Worm (Caenorhabditis elegans) whole organism, young adult: ENCODE measurements around the gene gcy-31.
A peak's percentile ranks its signal among the peaks of the same experiment; 100 is the strongest.

ENCODE experiments used
- B0261.1 ChIP-seq: sonication (generic microtip); optimal IDR thresholded peaks from 2 replicates; lab custom pipeline; 2016; ENCODE audit warnings: mild to moderate bottlenecking, missing genetic modification characterization, moderate library complexity, missing compliant biosample characterization
- C17E4.6 ChIP-seq: fragments of 200-800 bp; sonication (Bioruptor generic); IDR thresholded peaks from 2 replicates; pipeline ENCODE4 v1.3.6; 2022; ENCODE audit warnings: missing genetic modification reagents, missing genetic modification characterization, missing compliant biosample characterization
- F22D6.2 ChIP-seq: sonication (generic microtip); optimal IDR thresholded peaks from 2 replicates; lab custom pipeline; 2016; ENCODE audit warnings: mild to moderate bottlenecking, missing genetic modification characterization, missing compliant biosample characterization
- F37B4.10 ChIP-seq: fragments of 200-800 bp; sonication (Bioruptor generic); IDR thresholded peaks from 2 replicates; pipeline ENCODE4 v1.3.6; 2022; ENCODE audit warnings: missing genetic modification characterization, missing compliant biosample characterization
- F39B2.1 ChIP-seq: fragments of 200-800 bp; sonication (Bioruptor generic); IDR thresholded peaks from 2 replicates; pipeline ENCODE4 v1.3.6; 2022; ENCODE audit warnings: missing genetic modification reagents, missing genetic modification characterization, missing compliant biosample characterization
- F57A8.1 ChIP-seq: fragments of 200-800 bp; sonication (Bioruptor generic); optimal IDR thresholded peaks from 2 replicates; lab custom pipeline; 2018; ENCODE audit warnings: mild to moderate bottlenecking, missing genetic modification characterization, moderate library complexity, missing compliant biosample characterization
- F57C9.4 ChIP-seq: sonication (generic microtip); optimal IDR thresholded peaks from 2 replicates; lab custom pipeline; 2017; ENCODE audit warnings: mild to moderate bottlenecking, missing genetic modification characterization, missing compliant biosample characterization
- atf-7 ChIP-seq: sonication (generic microtip); optimal IDR thresholded peaks from 2 replicates; lab custom pipeline; 2017; ENCODE audit warnings: mild to moderate bottlenecking, missing genetic modification characterization, missing compliant biosample characterization
- cebp-1 ChIP-seq, 2 experiments: fragments of 200-800 bp in 1 of 2; sonication (Bioruptor generic) in 1 of 2; sonication (generic microtip) in 1 of 2; IDR thresholded peaks in 1 of 2; optimal IDR thresholded peaks in 1 of 2; 2 replicates each; pipeline versions ENCODE4 v1.3.6 to Lab custom; 2017 to 2022; ENCODE audit warnings: missing compliant biosample characterization in 2 of 2, missing genetic modification characterization in 2 of 2, mild to moderate bottlenecking in 1 of 2, missing genetic modification reagents in 1 of 2, moderate library complexity in 1 of 2
- ceh-100 ChIP-seq: fragments of 200-800 bp; sonication (Bioruptor generic); IDR thresholded peaks from 2 replicates; pipeline ENCODE4 v1.3.6; 2022; ENCODE audit warnings: missing genetic modification reagents, missing genetic modification characterization, missing compliant biosample characterization
- ceh-27 ChIP-seq: fragments of 200-800 bp; sonication (Bioruptor generic); optimal IDR thresholded peaks from 2 replicates; lab custom pipeline; 2018; ENCODE audit warnings: mild to moderate bottlenecking, missing genetic modification characterization, moderate library complexity, missing compliant biosample characterization
- chd-7 ChIP-seq: sonication (generic microtip); optimal IDR thresholded peaks from 2 replicates; lab custom pipeline; 2016; ENCODE audit warnings: mild to moderate bottlenecking, missing genetic modification characterization, moderate library complexity, missing compliant biosample characterization
- die-1 ChIP-seq: sonication (generic microtip); optimal IDR thresholded peaks from 2 replicates; lab custom pipeline; 2016; ENCODE audit warnings: missing genotype, mild to moderate bottlenecking, missing genetic modification characterization, missing compliant biosample characterization
- dox-1 ChIP-seq: fragments of 200-800 bp; sonication (Bioruptor generic); IDR thresholded peaks from 2 replicates; pipeline ENCODE4 v1.3.6; 2022; ENCODE audit warnings: missing genetic modification reagents, missing genetic modification characterization, missing compliant biosample characterization
- dpff-1 ChIP-seq: sonication (generic microtip); optimal IDR thresholded peaks from 2 replicates; lab custom pipeline; 2017; ENCODE audit warnings: mild to moderate bottlenecking, missing genetic modification characterization, missing compliant biosample characterization
- ekl-4 ChIP-seq: fragments of 200-800 bp; sonication (Bioruptor generic); IDR thresholded peaks from 2 replicates; pipeline ENCODE4 v1.3.6; 2022; ENCODE audit warnings: missing genetic modification reagents, missing genetic modification characterization, missing compliant biosample characterization
- ets-4 ChIP-seq: fragments of 200-800 bp; sonication (Bioruptor generic); optimal IDR thresholded peaks from 2 replicates; lab custom pipeline; 2018; ENCODE audit warnings: mild to moderate bottlenecking, missing genetic modification characterization, missing compliant biosample characterization
- fkh-3 ChIP-seq: sonication (generic microtip); optimal IDR thresholded peaks from 2 replicates; lab custom pipeline; 2016; ENCODE audit warnings: mild to moderate bottlenecking, missing genetic modification characterization, missing compliant biosample characterization
- hmg-20 ChIP-seq: fragments of 200-800 bp; sonication (Bioruptor generic); IDR thresholded peaks from 2 replicates; pipeline ENCODE4 v1.3.6; 2022; ENCODE audit warnings: missing genetic modification reagents, missing genetic modification characterization, missing compliant biosample characterization
- hrde-1 ChIP-seq: sonication (generic microtip); optimal IDR thresholded peaks from 2 replicates; lab custom pipeline; 2016; ENCODE audit warnings: missing genetic modification characterization, mild to moderate bottlenecking, missing compliant biosample characterization, moderate library complexity, missing genotype, missing genetic modification reagents, borderline replicate concordance
- hsf-1 ChIP-seq: fragments of 200-800 bp; sonication (Bioruptor generic); IDR thresholded peaks from 2 replicates; pipeline ENCODE4 v1.3.6; 2022; ENCODE audit warnings: missing genetic modification reagents, missing genetic modification characterization, missing compliant biosample characterization
- lag-1 ChIP-seq: fragments of 200-800 bp; sonication (Bioruptor generic); IDR thresholded peaks from 2 replicates; pipeline ENCODE4 v1.3.6; 2022; ENCODE audit warnings: missing genetic modification reagents, missing genetic modification characterization, missing compliant biosample characterization
- let-607 ChIP-seq, 2 experiments: fragments of 200-800 bp in 1 of 2; sonication (Bioruptor generic) in 1 of 2; sonication (generic microtip) in 1 of 2; optimal IDR thresholded peaks; 2 replicates each; lab custom pipeline; 2016 to 2018; ENCODE audit warnings: mild to moderate bottlenecking in 2 of 2, missing compliant biosample characterization in 2 of 2, missing genetic modification characterization in 2 of 2, moderate library complexity in 2 of 2, missing genotype in 1 of 2
- lin-35 ChIP-seq, 3 experiments: fragments of 150-350 bp in 2 of 3; sonication (generic microtip) in 1 of 3; optimal IDR thresholded peaks; 2 replicates each; lab custom pipeline; 2014 to 2018; ENCODE audit warnings: missing biosample characterization in 3 of 3, missing genetic modification characterization in 3 of 3, missing genetic modification reagents in 3 of 3
- lin-40 ChIP-seq: sonication (generic microtip); optimal IDR thresholded peaks from 2 replicates; lab custom pipeline; 2016; ENCODE audit warnings: missing genetic modification characterization, mild to moderate bottlenecking, missing compliant biosample characterization, missing genotype, missing genetic modification reagents
- lsl-1 ChIP-seq: fragments of 200-800 bp; sonication (Bioruptor generic); optimal IDR thresholded peaks from 2 replicates; lab custom pipeline; 2018; ENCODE audit warnings: mild to moderate bottlenecking, missing genetic modification characterization, moderate library complexity, missing compliant biosample characterization
- madf-6 ChIP-seq: fragments of 200-800 bp; sonication (Bioruptor generic); IDR thresholded peaks from 2 replicates; pipeline ENCODE4 v1.3.6; 2022; ENCODE audit warnings: missing genetic modification reagents, missing genetic modification characterization, missing compliant biosample characterization
- mxl-1 ChIP-seq: sonication (generic microtip); optimal IDR thresholded peaks from 2 replicates; lab custom pipeline; 2016; ENCODE audit warnings: missing genetic modification characterization, missing compliant biosample characterization
- nfya-2 ChIP-seq: fragments of 200-800 bp; sonication (Bioruptor generic); IDR thresholded peaks from 2 replicates; pipeline ENCODE4 v1.3.6; 2022; ENCODE audit warnings: missing genetic modification reagents, missing genetic modification characterization, missing compliant biosample characterization
- nfyb-1 ChIP-seq: fragments of 200-800 bp; sonication (Bioruptor generic); IDR thresholded peaks from 2 replicates; pipeline ENCODE4 v1.3.6; 2022; ENCODE audit warnings: missing genetic modification reagents, missing genetic modification characterization, missing compliant biosample characterization
- nhr-120 ChIP-seq: fragments of 200-800 bp; sonication (Bioruptor generic); IDR thresholded peaks from 2 replicates; pipeline ENCODE4 v1.3.6; 2022; ENCODE audit warnings: missing genetic modification characterization, missing compliant biosample characterization
- nhr-80 ChIP-seq: sonication (generic microtip); optimal IDR thresholded peaks from 2 replicates; lab custom pipeline; 2016; ENCODE audit warnings: missing genetic modification characterization, missing compliant biosample characterization
- nhr-90 ChIP-seq: sonication (generic microtip); optimal IDR thresholded peaks from 2 replicates; lab custom pipeline; 2016; ENCODE audit warnings: missing genotype, mild to moderate bottlenecking, missing genetic modification characterization, missing compliant biosample characterization
- rcor-1 ChIP-seq: fragments of 200-800 bp; sonication (Bioruptor generic); IDR thresholded peaks from 2 replicates; pipeline ENCODE4 v1.3.6; 2022; ENCODE audit warnings: missing genetic modification reagents, missing genetic modification characterization, missing compliant biosample characterization
- repo-1 ChIP-seq: sonication (generic microtip); optimal IDR thresholded peaks from 2 replicates; lab custom pipeline; 2017; ENCODE audit warnings: mild to moderate bottlenecking, missing genetic modification characterization, missing compliant biosample characterization
- unc-62 ChIP-seq: fragments of 150-350 bp; optimal IDR thresholded peaks from 2 replicates; lab custom pipeline; 2014; ENCODE audit warnings: missing biosample characterization, missing genetic modification reagents, missing genetic modification characterization
- ztf-22 ChIP-seq: fragments of 200-800 bp; sonication (Bioruptor generic); optimal IDR thresholded peaks from 2 replicates; lab custom pipeline; 2018; ENCODE audit warnings: mild to moderate bottlenecking, missing genetic modification characterization, moderate library complexity, missing compliant biosample characterization
- ztf-25 ChIP-seq: fragments of 200-800 bp; sonication (Bioruptor generic); IDR thresholded peaks from 2 replicates; pipeline ENCODE4 v1.3.6; 2022; ENCODE audit warnings: missing genetic modification reagents, missing genetic modification characterization, missing compliant biosample characterization
- ztf-26 ChIP-seq: sonication (generic microtip); optimal IDR thresholded peaks from 2 replicates; lab custom pipeline; 2017; ENCODE audit warnings: missing genetic modification characterization, missing compliant biosample characterization
- ztf-3 ChIP-seq: fragments of 200-800 bp; sonication (Bioruptor generic); optimal IDR thresholded peaks from 2 replicates; lab custom pipeline; 2018; ENCODE audit warnings: mild to moderate bottlenecking, missing genetic modification characterization, missing compliant biosample characterization
- ztf-6 ChIP-seq: fragments of 200-800 bp; sonication (Bioruptor generic); IDR thresholded peaks from 2 replicates; pipeline ENCODE4 v1.3.6; 2022; ENCODE audit warnings: missing genetic modification reagents, missing genetic modification characterization, missing compliant biosample characterization

gcy-31 gene

DNA sequence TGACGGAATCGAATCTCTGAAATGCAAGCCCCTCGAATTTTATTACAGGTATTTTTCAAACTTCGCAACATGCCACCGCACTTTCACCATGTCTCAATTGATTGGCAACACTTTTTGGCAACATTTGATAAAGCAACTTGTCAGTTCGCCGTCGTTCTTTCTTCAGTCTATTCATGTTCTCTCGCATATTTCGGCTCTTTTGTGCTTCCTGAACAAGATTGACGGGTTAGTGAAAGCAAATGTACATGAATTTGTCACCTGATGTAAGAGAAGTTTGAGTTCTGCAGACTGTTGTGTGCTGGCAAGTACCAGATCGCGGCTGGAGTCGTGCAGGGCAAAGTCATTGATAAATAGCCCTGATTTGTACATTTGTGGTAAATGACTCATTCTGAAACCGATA, 5.2 kb downstream of the gcy-31 start:
- peak; percentile 76 for TF ChIP-seq unc-62
- no peak for TF ChIP-seq hmg-20 (GFP tag; lab: Robert Waterston, UW)
- TF ChIP-seq dpff-1 (tag; lab: Kevin White, UChicago): no peak
- TF ChIP-seq nfyb-1 (GFP tag; lab: Robert Waterston, UW): no peak
- TF ChIP-seq ztf-3 (GFP tag; lab: Kevin White, UChicago): no peak
- peak; percentile 12; the same call in 1 of the 2 replicates for TF ChIP-seq ekl-4
- TF ChIP-seq nhr-80 (tag; lab: Kevin White, UChicago): peak; percentile 96
- TF ChIP-seq fkh-3: no peak
- TF ChIP-seq ztf-6 (GFP tag; lab: Robert Waterston, UW): no peak
- TF ChIP-seq atf-7 (tag; lab: Kevin White, UChicago): peak; percentile 29
- peak; percentile 86 to 92 for TF ChIP-seq let-607 (tag; optimal IDR thresholded peaks at IDR 0.05; lab: Kevin White, UChicago)
- no peak for TF ChIP-seq ceh-100
- no peak for TF ChIP-seq lag-1
- TF ChIP-seq F37B4.10: no peak
- TF ChIP-seq dox-1 (GFP tag; lab: Robert Waterston, UW): peak; percentile 58; the same call in 1 of the 2 replicates
- peak; percentile 13 for TF ChIP-seq chd-7 (tag; lab: Kevin White, UChicago)
- TF ChIP-seq ets-4 (GFP tag; lab: Kevin White, UChicago): peak; percentile 47
- TF ChIP-seq lin-35 (GFP tag; optimal IDR thresholded peaks at IDR 0.05; lab: Kevin White, UChicago): no peak
- TF ChIP-seq F22D6.2: no peak
- TF ChIP-seq lin-40 (tag; lab: Kevin White, UChicago): no peak
- TF ChIP-seq C17E4.6 (GFP tag; lab: Robert Waterston, UW): no peak
- TF ChIP-seq hsf-1 (GFP tag; lab: Robert Waterston, UW): no peak
- TF ChIP-seq B0261.1: no peak
- TF ChIP-seq repo-1 (tag; lab: Kevin White, UChicago): no peak
- peak; percentile 70 for TF ChIP-seq ztf-22 (GFP tag; lab: Kevin White, UChicago)
- TF ChIP-seq nhr-90 (tag; lab: Kevin White, UChicago): peak; percentile 12
- TF ChIP-seq nfya-2 (GFP tag; lab: Robert Waterston, UW): no peak
- TF ChIP-seq mxl-1 (tag; lab: Kevin White, UChicago): no peak
- no peak for TF ChIP-seq ceh-27 (GFP tag; lab: Kevin White, UChicago)
- no peak for TF ChIP-seq F39B2.1 (GFP tag; lab: Robert Waterston, UW)
- no peak for TF ChIP-seq nhr-120 (GFP tag; lab: Robert Waterston, UW)

DNA sequence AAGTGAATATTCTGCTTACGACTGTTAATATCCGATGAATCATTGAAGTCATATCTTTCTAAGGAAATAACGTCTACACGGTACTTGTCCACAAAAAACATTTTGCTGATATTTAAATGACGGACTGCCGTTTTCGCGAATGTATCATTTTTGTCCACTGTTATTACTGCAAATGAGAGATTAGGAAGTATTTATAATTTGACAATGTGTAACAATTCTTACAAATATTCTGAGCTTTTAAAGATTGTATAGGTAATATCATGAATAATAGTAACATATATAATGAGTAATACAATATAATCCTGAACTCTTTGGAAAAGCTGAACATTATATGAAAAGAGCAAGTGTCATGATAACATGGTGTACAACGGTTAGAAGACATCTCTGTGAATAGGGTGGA, 7.5 kb downstream of the gcy-31 start, which contains the start of gene glr-7:
TSS of gene glr-7 (minus strand) at position 101 of the 400 bp plus-strand sequence.
- no peak for TF ChIP-seq cebp-1 (GFP tag; IDR thresholded peaks at IDR 0.05; lab: Robert Waterston, UW)
- no peak for TF ChIP-seq cebp-1 (tag; optimal IDR thresholded peaks at IDR 0.05; lab: Kevin White, UChicago)
- no peak for TF ChIP-seq nfya-2 (GFP tag; lab: Robert Waterston, UW)
- TF ChIP-seq hrde-1 (tag; lab: Kevin White, UChicago): no peak
- no peak for TF ChIP-seq F57A8.1 (GFP tag; lab: Kevin White, UChicago)
- no peak for TF ChIP-seq madf-6 (GFP tag; lab: Robert Waterston, UW)
- no peak for TF ChIP-seq F57C9.4 (tag; lab: Kevin White, UChicago)
- TF ChIP-seq lsl-1 (GFP tag; lab: Kevin White, UChicago): no peak
- no peak for TF ChIP-seq rcor-1 (GFP tag; lab: Robert Waterston, UW)
- TF ChIP-seq die-1 (tag; lab: Kevin White, UChicago): no peak
- TF ChIP-seq ztf-25 (GFP tag; lab: Robert Waterston, UW): no peak
- TF ChIP-seq ztf-26: no peak
